Worm (Caenorhabditis elegans) whole organism, L1 larva: ENCODE data around the gene T23F2.2.

Experiments used
- aly-2 ChIP-seq: fragments of 150-350 bp; optimal IDR thresholded peaks from 2 replicates; lab custom pipeline; 2014; ENCODE audit warnings: missing biosample characterization, missing genetic modification characterization
- ama-1 ChIP-seq: fragments of 150-350 bp; optimal IDR thresholded peaks from 2 replicates; lab custom pipeline; 2014
- dpl-1 ChIP-seq, 3 experiments: fragments of 150-350 bp in 2 of 3; sonication (generic microtip) in 1 of 3; optimal IDR thresholded peaks; 2 replicates each; lab custom pipeline; 2014 to 2017; ENCODE audit warnings: missing biosample characterization in 3 of 3, missing genetic modification characterization in 3 of 3, missing genetic modification reagents in 3 of 3
- fos-1 ChIP-seq: fragments of 150-350 bp; optimal IDR thresholded peaks from 2 replicates; lab custom pipeline; 2014; ENCODE audit warnings: missing biosample characterization, missing genetic modification characterization
- mep-1 ChIP-seq: fragments of 150-350 bp; optimal IDR thresholded peaks from 2 replicates; lab custom pipeline; 2014; ENCODE audit warnings: missing biosample characterization, missing genetic modification characterization
- nhr-11 ChIP-seq: fragments of 150-350 bp; optimal IDR thresholded peaks from 2 replicates; lab custom pipeline; 2014; ENCODE audit warnings: missing biosample characterization, missing genetic modification characterization
- nhr-12 ChIP-seq: sonication (generic microtip); optimal IDR thresholded peaks from 2 replicates; lab custom pipeline; 2017; ENCODE audit warnings: missing biosample characterization, missing genetic modification characterization
- nhr-19 ChIP-seq: fragments of 200-800 bp; sonication (Bioruptor generic); conservative IDR thresholded peaks from 2 replicates; pipeline ENCODE4 v1.3.6; 2022; ENCODE audit warnings: missing genetic modification characterization, missing compliant biosample characterization
- nhr-237 ChIP-seq: fragments of 150-350 bp; optimal IDR thresholded peaks from 2 replicates; lab custom pipeline; 2014; ENCODE audit warnings: missing biosample characterization, missing genetic modification characterization
- nhr-76 ChIP-seq: sonication (generic microtip); optimal IDR thresholded peaks from 2 replicates; lab custom pipeline; 2017; ENCODE audit warnings: missing biosample characterization, missing genetic modification characterization
- unc-130 ChIP-seq: fragments of 150-350 bp; optimal IDR thresholded peaks from 2 replicates; lab custom pipeline; 2017; ENCODE audit warnings: missing biosample characterization, missing genetic modification characterization, inconsistent platforms
- ztf-11 ChIP-seq, 2 experiments: sonication (generic microtip); optimal IDR thresholded peaks; 2 replicates each; lab custom pipeline; 2016 to 2017; ENCODE audit warnings: missing genetic modification characterization in 2 of 2, missing biosample characterization in 1 of 2, missing compliant biosample characterization in 1 of 2

DNA sequence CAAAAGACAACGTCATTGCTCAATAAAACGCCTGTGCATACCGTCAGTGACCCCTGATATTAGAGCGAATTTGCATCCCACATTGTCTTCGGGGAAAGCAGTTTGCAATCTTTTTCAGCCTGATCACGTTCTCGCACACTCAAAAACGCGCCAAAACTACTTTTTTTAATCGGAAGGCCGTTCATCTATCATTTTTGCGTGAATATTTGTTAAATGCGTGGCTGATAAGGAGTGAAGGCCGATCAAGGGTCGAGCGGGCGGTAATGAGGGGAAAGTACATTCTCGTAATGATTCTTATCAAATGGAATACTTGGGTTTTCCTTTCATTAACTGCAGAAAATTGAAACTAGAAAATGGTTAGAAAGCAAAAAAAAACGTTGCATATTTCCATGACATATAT is 19.2 kb upstream of the T23F2.2 start:
- no peak for TF ChIP-seq mep-1
- no peak for TF ChIP-seq nhr-12 (tag; lab: Kevin White, UChicago)
- TF ChIP-seq nhr-237: no peak
- no peak for TF ChIP-seq nhr-11 (tag; lab: Kevin White, UChicago)
- TF ChIP-seq dpl-1 (GFP tag; optimal IDR thresholded peaks at IDR 0.05; lab: Kevin White, UChicago): no peak
- TF ChIP-seq ama-1 (lab: Kevin White, UChicago): no peak
- TF ChIP-seq unc-130 (tag; lab: Kevin White, UChicago): no peak
- TF ChIP-seq ztf-11 (tag; optimal IDR thresholded peaks at IDR 0.05; lab: Kevin White, UChicago): no peak
- TF ChIP-seq nhr-19 (GFP tag; lab: Robert Waterston, UW): no peak
- TF ChIP-seq fos-1 (tag; lab: Kevin White, UChicago): no peak
- no peak for TF ChIP-seq nhr-76 (tag; lab: Kevin White, UChicago)
- no peak for TF ChIP-seq aly-2
